Worm (Caenorhabditis elegans): Measurements from ENCODE around the gene lyst-1.
A peak's percentile ranks its signal among the peaks of the same experiment; 100 is the strongest.

lyst-1 gene

DNA sequence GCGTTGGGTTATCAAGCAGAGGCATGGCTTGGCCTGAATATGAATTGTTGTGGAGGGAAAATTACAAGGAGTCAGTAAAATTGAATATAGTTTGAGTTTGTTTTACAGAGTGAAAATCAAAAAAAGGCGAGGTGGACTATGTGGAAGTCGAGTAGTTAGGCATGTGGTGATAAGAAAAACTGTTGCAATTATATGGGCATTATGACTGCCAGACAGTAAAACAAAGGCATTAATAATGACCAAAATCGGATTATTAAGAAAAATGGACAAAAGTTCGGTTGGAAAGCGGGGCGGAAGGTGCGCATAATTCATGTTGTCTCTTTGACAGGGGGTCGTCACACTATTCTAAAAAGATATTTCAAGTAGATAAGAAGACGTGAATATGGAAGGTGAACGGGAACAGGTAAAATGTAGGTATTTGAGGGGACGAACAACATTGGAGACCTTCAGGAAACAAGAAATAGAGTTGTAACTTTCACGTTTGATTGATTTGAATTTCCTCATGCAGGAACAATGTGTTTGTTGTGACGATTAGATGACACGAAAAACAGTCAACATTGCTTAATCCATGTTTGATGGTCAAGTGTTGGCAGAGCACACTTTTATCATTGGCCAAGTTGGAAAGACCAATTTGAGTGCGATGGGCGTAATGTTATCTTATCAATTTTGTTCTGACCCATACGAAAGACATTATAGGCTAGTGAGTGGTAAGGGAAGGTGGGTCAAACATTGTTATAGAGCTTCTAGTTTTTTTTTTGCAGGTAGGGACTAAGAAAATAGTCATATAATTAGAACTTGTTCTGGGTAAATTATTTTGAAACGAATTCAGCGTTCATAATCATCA lies 13.3 kb upstream of the lyst-1 start, which contains the start of gene mfsd-11:
TSS of gene mfsd-11 (minus strand) at position 51 of the 844 bp plus-strand sequence.
- TF ChIP-seq klf-2 (GFP tag; conservative IDR thresholded peaks at IDR 0.05): no peak
- TF ChIP-seq T22C8.4 (GFP tag; IDR thresholded peaks at IDR 0.05): no peak
- no peak for TF ChIP-seq flt-1 (GFP tag; IDR thresholded peaks at IDR 0.05)
- no peak for TF ChIP-seq ztf-29 (GFP tag; IDR thresholded peaks at IDR 0.05)
- TF ChIP-seq cog-1 (tag; optimal IDR thresholded peaks at IDR 0.05): no peak
- TF ChIP-seq med-1 (GFP tag; optimal IDR thresholded peaks at IDR 0.05; ENCODE audit: insufficient read depth): no peak
- no peak for TF ChIP-seq ztf-23 (GFP tag; IDR thresholded peaks at IDR 0.05)

DNA sequence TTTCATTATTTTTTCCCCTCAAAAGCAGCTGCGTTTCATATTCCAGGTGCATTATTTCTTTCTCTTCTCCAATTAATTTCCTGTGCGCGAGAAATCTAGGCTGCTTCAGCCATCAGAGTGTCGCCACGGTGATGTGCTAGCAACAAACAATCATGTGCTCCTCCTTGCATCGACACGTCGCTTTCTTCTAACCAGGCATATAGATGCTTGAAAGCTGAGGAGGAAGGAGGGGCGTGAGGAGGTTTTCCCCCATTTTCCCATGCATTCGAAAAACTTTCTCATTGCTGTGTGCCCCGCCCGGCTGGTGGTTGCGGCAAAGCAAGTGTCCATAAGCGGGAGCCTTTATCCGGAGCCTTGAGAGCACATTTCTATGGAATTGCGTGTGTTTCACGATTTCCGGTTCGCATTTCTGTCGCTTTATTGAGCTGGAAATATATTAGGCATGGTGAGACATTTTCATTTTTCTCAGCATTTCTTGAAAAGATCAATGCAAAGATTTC lies 8.7 kb upstream of the lyst-1 start, which contains the start of gene znf-474:
TSS of gene znf-474 (plus strand) at position 287 of the 500 bp plus-strand sequence.
- TF ChIP-seq flt-1 (GFP tag; IDR thresholded peaks at IDR 0.05) (no peak), med-1 (GFP tag; optimal IDR thresholded peaks at IDR 0.05; ENCODE audit: insufficient read depth) (no peak), cog-1 (tag; optimal IDR thresholded peaks at IDR 0.05) (no peak), T22C8.4 (GFP tag; IDR thresholded peaks at IDR 0.05) (no peak), ref-1 (GFP tag; conservative IDR thresholded peaks at IDR 0.05) (no peak), ztf-29 (GFP tag; IDR thresholded peaks at IDR 0.05) (no peak), klf-2 (GFP tag; conservative IDR thresholded peaks at IDR 0.05) (no peak), tab-1 (GFP tag; IDR thresholded peaks at IDR 0.05) (no peak)

DNA sequence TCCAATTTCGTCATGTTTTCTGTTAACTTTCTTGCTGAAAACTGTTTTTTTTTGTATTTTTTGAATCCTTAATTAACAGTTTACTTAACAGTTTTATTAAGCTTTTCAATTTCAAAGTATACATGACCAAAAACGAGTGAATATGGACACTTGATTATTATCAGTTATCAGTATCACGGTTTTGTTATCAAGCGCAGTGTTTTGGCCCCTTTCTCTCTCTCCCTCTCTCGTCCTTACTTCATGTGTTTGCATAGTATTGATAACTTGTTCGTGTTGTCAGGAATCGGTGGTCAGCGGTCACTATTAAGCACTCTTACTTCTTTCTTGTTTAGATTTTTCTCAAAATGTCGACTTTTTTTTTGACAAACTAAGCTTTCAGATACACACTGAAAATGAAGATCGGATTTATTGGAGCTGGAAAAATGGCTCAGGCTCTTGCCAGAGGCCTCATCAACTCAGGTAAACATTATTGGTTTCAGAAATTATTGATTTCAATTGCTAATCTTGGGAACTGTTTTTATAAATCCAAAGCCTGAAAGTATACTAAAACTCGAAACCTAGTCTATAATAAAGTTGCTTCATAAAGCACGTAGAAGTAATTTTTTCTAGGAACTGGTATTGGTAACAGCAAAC lies 5.6 kb upstream of the lyst-1 start, which contains the start of gene pycr-1:
TSS of gene pycr-1 (plus strand) at position 380 of the 633 bp plus-strand sequence.
- TF ChIP-seq T22C8.4 (GFP tag; IDR thresholded peaks at IDR 0.05) (no peak), ztf-29 (GFP tag; IDR thresholded peaks at IDR 0.05) (no peak), tab-1 (GFP tag; IDR thresholded peaks at IDR 0.05) (no peak), ref-1 (GFP tag; conservative IDR thresholded peaks at IDR 0.05) (no peak), flt-1 (GFP tag; IDR thresholded peaks at IDR 0.05) (no peak), cog-1 (tag; optimal IDR thresholded peaks at IDR 0.05) (no peak), med-1 (GFP tag; optimal IDR thresholded peaks at IDR 0.05; ENCODE audit: insufficient read depth) (no peak), klf-2 (GFP tag; conservative IDR thresholded peaks at IDR 0.05) (no peak), ztf-23 (GFP tag; IDR thresholded peaks at IDR 0.05) (no peak)

DNA sequence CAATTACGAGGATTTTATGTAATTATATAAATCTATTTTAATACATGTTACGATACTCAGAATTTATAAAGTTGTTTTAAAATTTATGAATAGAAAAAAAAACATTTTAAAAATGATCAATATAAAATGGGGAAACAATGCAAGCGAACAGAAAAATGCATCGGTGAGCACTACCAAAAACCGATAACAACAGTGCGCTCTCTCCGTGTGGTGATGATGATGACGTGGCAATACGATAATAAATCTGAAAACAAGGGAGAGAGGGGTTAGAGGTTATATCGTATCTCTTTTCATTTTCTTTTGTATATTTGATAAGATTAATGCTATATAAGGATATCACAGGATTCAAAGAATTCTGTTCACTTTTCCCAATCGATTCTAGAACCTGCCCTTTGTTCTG lies 5.0 kb upstream of the lyst-1 start:
- TF ChIP-seq ztf-29 (GFP tag; IDR thresholded peaks at IDR 0.05) (no peak), klf-2 (GFP tag; conservative IDR thresholded peaks at IDR 0.05) (no peak), flt-1 (GFP tag; IDR thresholded peaks at IDR 0.05) (no peak), cog-1 (tag; optimal IDR thresholded peaks at IDR 0.05) (no peak), med-1 (GFP tag; optimal IDR thresholded peaks at IDR 0.05; ENCODE audit: insufficient read depth) (no peak), tab-1 (GFP tag; IDR thresholded peaks at IDR 0.05) (no peak), T22C8.4 (GFP tag; IDR thresholded peaks at IDR 0.05) (no peak), ref-1 (GFP tag; conservative IDR thresholded peaks at IDR 0.05) (no peak)

DNA sequence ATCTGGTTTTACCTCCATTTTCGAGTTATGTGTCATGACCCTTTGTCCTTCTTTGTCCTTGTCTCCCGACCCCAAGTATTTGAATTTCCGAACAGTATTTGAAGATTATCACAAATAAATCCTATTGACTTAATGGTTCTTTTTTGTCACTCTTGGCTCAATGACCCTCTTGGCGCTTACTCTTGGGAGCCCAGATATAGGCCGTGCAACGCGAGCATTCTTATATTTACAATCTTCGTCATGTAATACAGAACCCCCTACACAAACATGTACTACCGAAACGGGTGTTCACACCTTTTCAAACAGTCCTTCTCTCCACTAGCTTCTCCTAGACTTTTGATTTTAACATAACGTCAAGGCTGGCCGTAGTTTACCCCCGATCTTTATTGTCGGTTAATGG lies 2.7 kb upstream of the lyst-1 start, which contains the start of gene M153.5:
TSS of gene M153.5 (plus strand) at position 301 of the 400 bp plus-strand sequence.
- no peak for TF ChIP-seq cog-1 (tag; optimal IDR thresholded peaks at IDR 0.05)
- TF ChIP-seq med-1 (GFP tag; optimal IDR thresholded peaks at IDR 0.05; ENCODE audit: insufficient read depth): no peak
- no peak for TF ChIP-seq flt-1 (GFP tag; IDR thresholded peaks at IDR 0.05)
- TF ChIP-seq tab-1 (GFP tag; IDR thresholded peaks at IDR 0.05): no peak
- TF ChIP-seq ztf-29 (GFP tag; IDR thresholded peaks at IDR 0.05): no peak
- no peak for TF ChIP-seq T22C8.4 (GFP tag; IDR thresholded peaks at IDR 0.05)
- no peak for TF ChIP-seq ref-1 (GFP tag; conservative IDR thresholded peaks at IDR 0.05)
- TF ChIP-seq klf-2 (GFP tag; conservative IDR thresholded peaks at IDR 0.05): no peak
- no peak for TF ChIP-seq ztf-23 (GFP tag; IDR thresholded peaks at IDR 0.05)

DNA sequence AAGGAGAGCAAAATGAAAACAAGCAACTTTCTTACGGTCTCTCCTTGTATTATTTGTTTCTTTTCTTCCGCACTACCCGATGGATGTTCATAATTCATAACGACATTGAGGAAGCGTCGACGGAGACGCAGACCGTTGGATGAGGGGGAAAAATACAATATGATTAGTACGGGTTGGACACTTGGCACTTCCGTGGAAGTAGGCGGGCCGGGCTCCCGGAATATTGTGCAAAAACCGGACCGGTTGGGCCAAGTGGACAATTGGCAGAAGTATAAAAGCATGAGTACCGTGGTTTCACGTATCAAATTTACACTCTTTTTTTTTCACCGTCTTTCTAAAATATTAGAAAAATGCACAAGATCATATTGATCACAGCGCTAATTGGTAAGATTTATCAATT lies 1.6 kb upstream of the lyst-1 start, which contains the start of gene M153.3:
TSS of gene M153.3 (plus strand) at position 301 of the 400 bp plus-strand sequence.
- no peak for TF ChIP-seq flt-1 (GFP tag; IDR thresholded peaks at IDR 0.05)
- no peak for TF ChIP-seq ztf-29 (GFP tag; IDR thresholded peaks at IDR 0.05)
- TF ChIP-seq ref-1 (GFP tag; conservative IDR thresholded peaks at IDR 0.05): 0 out of 2 replicates have a peak, but pooled peaks have one; percentile 26
- TF ChIP-seq klf-2 (GFP tag; conservative IDR thresholded peaks at IDR 0.05): no peak
- TF ChIP-seq med-1 (GFP tag; optimal IDR thresholded peaks at IDR 0.05; ENCODE audit: insufficient read depth): no peak

DNA sequence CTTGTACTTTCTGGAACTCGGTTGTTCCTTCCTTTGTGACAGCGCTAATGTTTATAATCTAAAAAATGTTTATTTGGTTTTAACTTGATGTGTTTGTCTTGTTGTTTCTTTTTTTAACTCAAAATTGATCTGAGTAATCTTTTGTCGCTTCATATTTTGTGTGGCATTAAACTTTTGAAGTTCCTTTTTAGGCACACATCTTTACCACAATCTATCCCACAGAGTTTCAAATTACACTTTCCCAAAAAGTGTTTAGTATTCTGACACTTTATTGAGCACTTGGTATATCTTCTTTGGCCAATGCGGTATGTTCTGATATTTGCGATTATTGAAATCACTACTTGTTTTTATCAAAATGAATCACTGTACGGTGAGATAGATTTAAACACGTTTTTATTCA lies 15.6 kb downstream of the lyst-1 start, which contains the start of gene lgc-18:
TSS of gene lgc-18 (plus strand) at position 301 of the 400 bp plus-strand sequence.
- TF ChIP-seq flt-1 (GFP tag; IDR thresholded peaks at IDR 0.05) (no peak), T22C8.4 (GFP tag; IDR thresholded peaks at IDR 0.05) (no peak), ztf-29 (GFP tag; IDR thresholded peaks at IDR 0.05) (no peak), ref-1 (GFP tag; conservative IDR thresholded peaks at IDR 0.05) (no peak), klf-2 (GFP tag; conservative IDR thresholded peaks at IDR 0.05) (no peak), cog-1 (tag; optimal IDR thresholded peaks at IDR 0.05) (no peak), tab-1 (GFP tag; IDR thresholded peaks at IDR 0.05) (no peak), med-1 (GFP tag; optimal IDR thresholded peaks at IDR 0.05; ENCODE audit: insufficient read depth) (no peak), ztf-23 (GFP tag; IDR thresholded peaks at IDR 0.05) (no peak)

DNA sequence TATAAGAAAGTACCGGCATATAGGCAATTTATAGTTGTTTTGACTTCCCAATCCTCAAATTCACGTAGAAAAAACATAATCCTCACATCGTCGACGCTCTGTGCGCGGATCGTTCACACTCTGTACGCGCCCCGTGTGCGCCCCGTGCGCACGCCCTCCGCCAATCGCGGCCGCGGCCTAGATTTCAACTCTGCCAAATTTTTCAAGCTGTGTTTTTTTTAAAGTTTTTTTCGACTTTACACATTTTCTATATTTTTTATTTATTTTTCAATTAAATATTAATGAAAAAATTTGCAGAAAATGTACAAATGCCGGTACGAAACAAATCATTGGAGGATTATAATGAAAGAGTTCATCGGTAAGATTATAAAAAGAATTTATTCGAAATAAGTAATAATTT lies 17.8 kb downstream of the lyst-1 start, which contains the start of gene T01H10.11:
TSS of gene T01H10.11 (plus strand) at position 301 of the 400 bp plus-strand sequence.
- TF ChIP-seq tab-1 (GFP tag; IDR thresholded peaks at IDR 0.05): no peak
- no peak for TF ChIP-seq ref-1 (GFP tag; conservative IDR thresholded peaks at IDR 0.05)
- TF ChIP-seq ztf-29 (GFP tag; IDR thresholded peaks at IDR 0.05): no peak

DNA sequence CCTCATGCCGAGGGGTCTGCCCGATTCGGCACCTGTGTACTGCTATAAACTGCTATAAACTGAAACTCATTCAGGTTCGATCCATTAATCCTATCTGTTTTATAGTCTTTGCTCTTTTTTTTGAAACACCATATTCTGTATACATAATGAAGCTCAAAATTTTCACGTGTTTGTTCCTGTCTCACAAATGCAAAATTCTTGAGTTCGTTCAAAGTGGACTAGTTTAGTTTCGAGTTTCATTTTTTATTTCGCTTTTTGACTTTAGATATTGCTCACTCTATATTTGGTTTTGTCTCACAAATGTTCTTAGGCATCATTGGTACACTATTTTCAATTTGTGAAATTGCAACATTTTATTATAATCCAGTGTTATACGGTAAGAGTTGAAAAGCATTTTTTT lies 19.7 kb downstream of the lyst-1 start, which contains the start of gene lgc-17:
TSS of gene lgc-17 (plus strand) at position 301 of the 400 bp plus-strand sequence.
- TF ChIP-seq med-1 (GFP tag; optimal IDR thresholded peaks at IDR 0.05; ENCODE audit: insufficient read depth) (no peak), T22C8.4 (GFP tag; IDR thresholded peaks at IDR 0.05) (no peak), tab-1 (GFP tag; IDR thresholded peaks at IDR 0.05) (no peak), ztf-23 (GFP tag; IDR thresholded peaks at IDR 0.05) (no peak), cog-1 (tag; optimal IDR thresholded peaks at IDR 0.05) (no peak), flt-1 (GFP tag; IDR thresholded peaks at IDR 0.05) (no peak), ref-1 (GFP tag; conservative IDR thresholded peaks at IDR 0.05) (no peak), ztf-29 (GFP tag; IDR thresholded peaks at IDR 0.05) (no peak), klf-2 (GFP tag; conservative IDR thresholded peaks at IDR 0.05) (no peak)

All from whole organism, midembryonic.